Fruit fly (Drosophila melanogaster) whole organism, embryonic: Measurements from ENCODE around the gene CG14636.

ENCODE experiments used
- Ada2b ChIP-seq: fragments of 200-800 bp; sonication (Bioruptor generic); IDR thresholded peaks from 2 replicates; pipeline ENCODE4 v1.3.6; 2022; ENCODE audit warnings: missing biosample characterization, missing genetic modification characterization
- Aef1 ChIP-seq: fragments of 200-800 bp; sonication (Bioruptor generic); IDR thresholded peaks from 3 replicates; pipeline ENCODE4 v1.3.6; 2022; ENCODE audit warnings: missing biosample characterization, missing genetic modification characterization
- CG10147 ChIP-seq: fragments of 200-800 bp; sonication (Bioruptor generic); optimal IDR thresholded peaks from 2 replicates; lab custom pipeline; 2019; ENCODE audit warnings: missing biosample characterization, mild to moderate bottlenecking, missing genetic modification characterization, moderate library complexity
- CG10267 ChIP-seq: fragments of 200-800 bp; sonication (Bioruptor generic); optimal IDR thresholded peaks from 2 replicates; lab custom pipeline; 2018; ENCODE audit warnings: missing biosample characterization, mild to moderate bottlenecking, missing genetic modification characterization, moderate library complexity
- CG13424 ChIP-seq: fragments of 200-800 bp; sonication (Bioruptor generic); optimal IDR thresholded peaks from 2 replicates; lab custom pipeline; 2019; ENCODE audit warnings: missing biosample characterization, mild to moderate bottlenecking, missing genetic modification characterization, moderate library complexity
- CG15269 ChIP-seq: fragments of 200-800 bp; sonication (Bioruptor generic); optimal IDR thresholded peaks from 2 replicates; lab custom pipeline; 2018; ENCODE audit warnings: missing biosample characterization, mild to moderate bottlenecking, missing genetic modification characterization, moderate library complexity
- CG16813 ChIP-seq: fragments of 200-800 bp; sonication (Bioruptor generic); IDR thresholded peaks from 3 replicates; pipeline ENCODE4 v1.3.6; 2022; ENCODE audit warnings: missing biosample characterization, missing genetic modification characterization; ENCODE audit not compliant: partially characterized antibody
- CG17359 ChIP-seq: fragments of 200-800 bp; sonication (Bioruptor generic); optimal IDR thresholded peaks from 3 replicates; lab custom pipeline; 2018; ENCODE audit warnings: missing biosample characterization, mild to moderate bottlenecking, missing genetic modification characterization, moderate library complexity
- CG17829 ChIP-seq: fragments of 200-800 bp; optimal IDR thresholded peaks from 2 replicates; lab custom pipeline; 2019; ENCODE audit warnings: missing biosample characterization, mild to moderate bottlenecking, missing genetic modification characterization, moderate library complexity
- CG18599 ChIP-seq: fragments of 200-800 bp; sonication (Bioruptor generic); optimal IDR thresholded peaks from 3 replicates; lab custom pipeline; 2017; ENCODE audit warnings: missing biosample characterization, missing genetic modification characterization, mild to moderate bottlenecking, moderate library complexity, missing genetic modification reagents
- CG2678 ChIP-seq: fragments of 200-800 bp; sonication (Bioruptor generic); optimal IDR thresholded peaks from 3 replicates; lab custom pipeline; 2019; ENCODE audit warnings: missing biosample characterization, mild to moderate bottlenecking, missing genetic modification characterization, moderate library complexity
- CG3065 ChIP-seq: fragments of 200-800 bp; sonication (Bioruptor generic); optimal IDR thresholded peaks from 2 replicates; lab custom pipeline; 2016; ENCODE audit warnings: missing biosample characterization, missing genetic modification characterization
- CG3281 ChIP-seq: fragments of 200-800 bp; sonication (Bioruptor generic); optimal IDR thresholded peaks from 3 replicates; lab custom pipeline; 2017; ENCODE audit warnings: missing biosample characterization, mild to moderate bottlenecking, missing genetic modification characterization
- CG33557 ChIP-seq: fragments of 200-800 bp; sonication (Bioruptor generic); optimal IDR thresholded peaks from 2 replicates; lab custom pipeline; 2019; ENCODE audit warnings: missing biosample characterization, mild to moderate bottlenecking, missing genetic modification characterization, moderate library complexity
- CG34376 ChIP-seq: fragments of 200-800 bp; sonication (Bioruptor generic); optimal IDR thresholded peaks from 2 replicates; lab custom pipeline; 2018; ENCODE audit warnings: missing biosample characterization, mild to moderate bottlenecking, missing genetic modification characterization
- CG34422 ChIP-seq: fragments of 200-800 bp; sonication (Bioruptor generic); IDR thresholded peaks from 3 replicates; pipeline ENCODE4 v1.3.6; 2022; ENCODE audit warnings: missing biosample characterization, missing genetic modification characterization
- CG3847 ChIP-seq: fragments of 200-800 bp; sonication (Bioruptor generic); IDR thresholded peaks from 2 replicates; pipeline ENCODE4 v1.3.6; 2022; ENCODE audit warnings: missing biosample characterization, missing genetic modification characterization
- CG4730 ChIP-seq: fragments of 200-800 bp; sonication (Bioruptor generic); IDR thresholded peaks from 2 replicates; pipeline ENCODE4 v1.3.6; 2022; ENCODE audit warnings: missing biosample characterization, missing genetic modification characterization
- CG6765 ChIP-seq: fragments of 200-800 bp; sonication (Bioruptor generic); optimal IDR thresholded peaks from 3 replicates; lab custom pipeline; 2017; ENCODE audit warnings: missing biosample characterization, mild to moderate bottlenecking, missing genetic modification characterization
- CG9437 ChIP-seq: fragments of 200-800 bp; sonication (Bioruptor generic); optimal IDR thresholded peaks from 2 replicates; lab custom pipeline; 2018; ENCODE audit warnings: missing biosample characterization, mild to moderate bottlenecking, missing genetic modification characterization
- CG9797 ChIP-seq: fragments of 200-800 bp; sonication (Bioruptor generic); optimal IDR thresholded peaks from 3 replicates; lab custom pipeline; 2018; ENCODE audit warnings: missing biosample characterization, mild to moderate bottlenecking, missing genetic modification characterization
- CoRest ChIP-seq: fragments of 200-800 bp; sonication (Bioruptor generic); optimal IDR thresholded peaks from 3 replicates; lab custom pipeline; 2018; ENCODE audit warnings: missing biosample characterization, mild to moderate bottlenecking, missing genetic modification characterization, moderate library complexity
- Dek ChIP-seq: fragments of 200-800 bp; sonication (Bioruptor generic); optimal IDR thresholded peaks from 3 replicates; lab custom pipeline; 2019; ENCODE audit warnings: missing biosample characterization, mild to moderate bottlenecking, missing genetic modification characterization, moderate library complexity
- Fer1 ChIP-seq: fragments of 200-800 bp; sonication (Bioruptor generic); optimal IDR thresholded peaks from 2 replicates; lab custom pipeline; 2017; ENCODE audit warnings: missing biosample characterization, mild to moderate bottlenecking, missing genetic modification characterization
- HLH4C ChIP-seq: fragments of 200-800 bp; sonication (Bioruptor generic); IDR thresholded peaks from 3 replicates; pipeline ENCODE4 v1.3.6; 2022; ENCODE audit warnings: missing biosample characterization, missing genetic modification characterization; ENCODE audit not compliant: partially characterized antibody
- Mad ChIP-seq: fragments of 200-800 bp; sonication (Bioruptor generic); optimal IDR thresholded peaks from 2 replicates; lab custom pipeline; 2016; ENCODE audit warnings: missing biosample characterization, missing genetic modification characterization
- Rfx ChIP-seq: fragments of 200-800 bp; sonication (Bioruptor generic); IDR thresholded peaks from 2 replicates; pipeline ENCODE4 v1.3.6; 2022; ENCODE audit warnings: missing biosample characterization, missing genetic modification characterization
- Side ChIP-seq: fragments of 200-800 bp; sonication (Bioruptor generic); optimal IDR thresholded peaks from 2 replicates; lab custom pipeline; 2016; ENCODE audit warnings: missing biosample characterization, missing genetic modification characterization
- Usf ChIP-seq: fragments of 200-800 bp; sonication (Bioruptor generic); optimal IDR thresholded peaks from 2 replicates; lab custom pipeline; 2017; ENCODE audit warnings: missing genotype, missing biosample characterization, missing genetic modification characterization
- dysf ChIP-seq: fragments of 200-800 bp; sonication (Bioruptor generic); IDR thresholded peaks from 3 replicates; pipeline ENCODE4 v1.3.6; 2022; ENCODE audit warnings: missing biosample characterization, missing genetic modification characterization
- eve ChIP-seq, 2 experiments: fragments of >200 bp; optimal IDR thresholded peaks; 2 replicates each; lab custom pipeline; 2017; ENCODE audit warnings: missing biosample characterization in 2 of 2, missing genetic modification characterization in 2 of 2
- ewg ChIP-seq: fragments of 200-800 bp; sonication (Bioruptor generic); optimal IDR thresholded peaks from 3 replicates; lab custom pipeline; 2017; ENCODE audit warnings: mild to moderate bottlenecking, missing biosample characterization, missing genetic modification reagents, missing genetic modification characterization
- eyg ChIP-seq: fragments of 200-800 bp; sonication (Bioruptor generic); optimal IDR thresholded peaks from 3 replicates; lab custom pipeline; 2016; ENCODE audit warnings: missing biosample characterization, missing genetic modification characterization
- fru ChIP-seq: fragments of >200 bp; optimal IDR thresholded peaks from 2 replicates; lab custom pipeline; 2017
- gcm ChIP-seq: fragments of 200-800 bp; sonication (Bioruptor generic); optimal IDR thresholded peaks from 2 replicates; lab custom pipeline; 2019; ENCODE audit warnings: missing biosample characterization, mild to moderate bottlenecking, missing genetic modification characterization, moderate library complexity
- grau ChIP-seq: fragments of 200-800 bp; optimal IDR thresholded peaks from 3 replicates; lab custom pipeline; 2019; ENCODE audit warnings: missing biosample characterization, mild to moderate bottlenecking, missing genetic modification characterization, moderate library complexity
- ken ChIP-seq: fragments of 200-800 bp; sonication (Bioruptor generic); IDR thresholded peaks from 3 replicates; pipeline ENCODE4 v1.3.6; 2022; ENCODE audit warnings: missing biosample characterization, missing genetic modification characterization
- lab ChIP-seq: fragments of 200-800 bp; sonication (Bioruptor generic); optimal IDR thresholded peaks from 3 replicates; lab custom pipeline; 2017; ENCODE audit warnings: missing biosample characterization, missing genetic modification characterization, mild to moderate bottlenecking, moderate library complexity, missing genetic modification reagents
- lola ChIP-seq, 3 experiments: fragments of >200 bp in 2 of 3; fragments of 200-800 bp in 1 of 3; sonication (Bioruptor generic) in 1 of 3; optimal IDR thresholded peaks; 2 replicates each; lab custom pipeline; 2017 to 2019; ENCODE audit warnings: missing biosample characterization in 3 of 3, missing genetic modification characterization in 3 of 3, mild to moderate bottlenecking in 1 of 3, moderate library complexity in 1 of 3
- mam ChIP-seq: fragments of 200-800 bp; sonication (Bioruptor generic); optimal IDR thresholded peaks from 3 replicates; lab custom pipeline; 2016; ENCODE audit warnings: missing biosample characterization, missing genetic modification characterization
- nmo ChIP-seq: fragments of 200-800 bp; sonication (Bioruptor generic); optimal IDR thresholded peaks from 2 replicates; lab custom pipeline; 2018; ENCODE audit warnings: missing biosample characterization, mild to moderate bottlenecking, missing genetic modification characterization, moderate library complexity
- odd ChIP-seq: fragments of 200-800 bp; sonication (Bioruptor generic); optimal IDR thresholded peaks from 2 replicates; lab custom pipeline; 2017; ENCODE audit warnings: missing biosample characterization, mild to moderate bottlenecking, missing genetic modification characterization
- pho ChIP-seq: fragments of 200-800 bp; sonication (Bioruptor generic); optimal IDR thresholded peaks from 2 replicates; lab custom pipeline; 2016; ENCODE audit warnings: missing biosample characterization, missing genetic modification characterization
- pzg ChIP-seq: fragments of 200-800 bp; sonication (Bioruptor generic); optimal IDR thresholded peaks from 3 replicates; lab custom pipeline; 2018; ENCODE audit warnings: missing biosample characterization, mild to moderate bottlenecking, missing genetic modification characterization, moderate library complexity
- repo ChIP-seq: fragments of 200-800 bp; sonication (Bioruptor generic); optimal IDR thresholded peaks from 2 replicates; lab custom pipeline; 2016; ENCODE audit warnings: missing biosample characterization, missing genetic modification characterization
- sd ChIP-seq: fragments of 200-800 bp; sonication (Bioruptor generic); optimal IDR thresholded peaks from 3 replicates; lab custom pipeline; 2018; ENCODE audit warnings: missing biosample characterization, mild to moderate bottlenecking, missing genetic modification characterization, moderate library complexity
- tio ChIP-seq: fragments of 200-800 bp; sonication (Bioruptor generic); optimal IDR thresholded peaks from 2 replicates; lab custom pipeline; 2017; ENCODE audit warnings: missing biosample characterization, missing genetic modification characterization, inconsistent platforms
- wor ChIP-seq: fragments of 200-800 bp; sonication (Bioruptor generic); IDR thresholded peaks from 2 replicates; pipeline ENCODE4 v1.3.6; 2022; ENCODE audit warnings: missing biosample characterization, missing genetic modification characterization
- yki ChIP-seq: fragments of >200 bp; optimal IDR thresholded peaks from 3 replicates; lab custom pipeline; 2018

The CG14636 gene

dm6 chr3R:4243096-4243940, 28.2 kb upstream of the CG14636 start, which contains the start of gene CG34305 (continued):
- peak; percentile 17 for TF ChIP-seq CoRest
- TF ChIP-seq wor (GFP tag; lab: Robert Waterston, UW): no peak
- TF ChIP-seq pzg (GFP tag; lab: Kevin White, UChicago): no peak
- TF ChIP-seq CG3847: no peak
- TF ChIP-seq CG9797 (GFP tag; lab: Kevin White, UChicago): no peak
- TF ChIP-seq CG2678: peak; percentile 53
- peak; percentile 68 for TF ChIP-seq Rfx (GFP tag; lab: Robert Waterston, UW)
- no peak for TF ChIP-seq Mad (GFP tag; lab: Kevin White, UChicago)
- no peak for TF ChIP-seq Aef1
- no peak for TF ChIP-seq CG6765
- no peak for TF ChIP-seq eyg (GFP tag; lab: Kevin White, UChicago)
- peak; percentile 33 for TF ChIP-seq CG15269 (tag; lab: Kevin White, UChicago)
- no peak for TF ChIP-seq yki
- no peak for TF ChIP-seq eve (GFP tag; optimal IDR thresholded peaks at IDR 0.05; lab: Kevin White, UChicago)
- no peak for TF ChIP-seq Usf (GFP tag; lab: Kevin White, UChicago)
- no peak for TF ChIP-seq CG16813 (GFP tag; lab: Robert Waterston, UW)
- TF ChIP-seq CG33557 (GFP tag; lab: Kevin White, UChicago): no peak
- no peak for TF ChIP-seq Side (GFP tag; lab: Kevin White, UChicago)
- peak; percentile 26 for TF ChIP-seq Dek (tag; lab: Kevin White, UChicago)
- no peak for TF ChIP-seq CG10267
- peak; percentile 11 for TF ChIP-seq lab (GFP tag; lab: Kevin White, UChicago)
- TF ChIP-seq CG34376: no peak
- peak; percentile 19 for TF ChIP-seq Fer1 (GFP tag; lab: Kevin White, UChicago)
- peak; percentile 29; the same call in 1 of the 2 replicates for TF ChIP-seq Ada2b (GFP tag; lab: Robert Waterston, UW)
- TF ChIP-seq fru (lab: Kevin White, UChicago): no peak
- peak; percentile 7; the same call in 1 of the 3 replicates for TF ChIP-seq dysf
- TF ChIP-seq CG4730 (GFP tag; lab: Robert Waterston, UW): no peak
- TF ChIP-seq HLH4C: no peak
- peak; percentile 6 for TF ChIP-seq nmo
- no peak for TF ChIP-seq CG34422 (GFP tag; lab: Robert Waterston, UW)
- TF ChIP-seq CG3065: no peak
- TF ChIP-seq CG10147: peak; percentile 17
- peak; percentile 4 for TF ChIP-seq CG18599
- TF ChIP-seq mam: no peak
- no peak for TF ChIP-seq lola (GFP tag; optimal IDR thresholded peaks at IDR 0.05; lab: Kevin White, UChicago)
- peak; percentile 6 for TF ChIP-seq sd (tag; lab: Kevin White, UChicago)
- no peak for TF ChIP-seq CG13424 (tag; lab: Kevin White, UChicago)
- no peak for TF ChIP-seq gcm (GFP tag; lab: Kevin White, UChicago)
- TF ChIP-seq grau: peak; percentile 67
- no peak for TF ChIP-seq pho (GFP tag; lab: Kevin White, UChicago)
- TF ChIP-seq tio (GFP tag; lab: Kevin White, UChicago): no peak
- no peak for TF ChIP-seq CG17359 (tag; lab: Kevin White, UChicago)
- TF ChIP-seq odd (GFP tag; lab: Kevin White, UChicago): no peak
- TF ChIP-seq repo: no peak
- TF ChIP-seq ewg: no peak
- no peak for TF ChIP-seq ken (GFP tag; lab: Robert Waterston, UW)
- peak; percentile 5 for TF ChIP-seq CG17829 (tag; lab: Kevin White, UChicago)
- TF ChIP-seq CG9437: no peak
- TF ChIP-seq CG3281 (GFP tag; lab: Kevin White, UChicago): peak; percentile 38
